Fruit fly (Drosophila melanogaster): ENCODE results near the gene dsd.

dm6 chr3R:27569706-27570105 lies 37.5 kb downstream of the dsd start:
- TF ChIP-seq Hr78 (GFP tag; optimal IDR thresholded peaks at IDR 0.05) = no peak
- peak; percentile 92 for TF ChIP-seq fru (GFP tag; optimal IDR thresholded peaks at IDR 0.05)
- peak; percentile 75 for TF ChIP-seq psq (GFP tag; optimal IDR thresholded peaks at IDR 0.05)
- peak; percentile 79 for TF ChIP-seq sage (GFP tag; optimal IDR thresholded peaks at IDR 0.05)
- TF ChIP-seq h (GFP tag; optimal IDR thresholded peaks at IDR 0.05) = peak; percentile 98
- peak; percentile 90 for TF ChIP-seq HLH106 (tag; optimal IDR thresholded peaks at IDR 0.05)
- TF ChIP-seq lola (GFP tag; optimal IDR thresholded peaks at IDR 0.05) = no peak
